Fruit fly (Drosophila melanogaster) whole organism, prepupa: Measurements from ENCODE around the gene Cyp4d2.

ENCODE experiments used
- Sox14 ChIP-seq: fragments of 200-800 bp; sonication (Bioruptor generic); optimal IDR thresholded peaks from 3 replicates; lab custom pipeline; 2016; ENCODE audit warnings: missing biosample characterization, missing genetic modification characterization
- pdm3 ChIP-seq: fragments of 200-800 bp; sonication (Bioruptor generic); optimal IDR thresholded peaks from 3 replicates; lab custom pipeline; 2016; ENCODE audit warnings: missing biosample characterization, missing genetic modification characterization

- TF ChIP-seq Sox14 (GFP tag; lab: Kevin White, UChicago) (no peak), pdm3 (GFP tag; lab: Kevin White, UChicago) (no peak)
These were observed 11.7 kb downstream of the Cyp4d2 start, which contains the start of gene CG3457 for dm6 chrX:2187520-2187919.
